Fruit fly (Drosophila melanogaster): ENCODE data around the gene lic.

lic gene

dm6 chrX:13088025-13088805, 2.7 kb upstream of the lic start (continued):
- TF ChIP-seq CG15514 (GFP tag; optimal IDR thresholded peaks at IDR 0.05) = no peak
- no peak for TF ChIP-seq CG6765 (GFP tag; optimal IDR thresholded peaks at IDR 0.05)
- TF ChIP-seq kah (GFP tag; optimal IDR thresholded peaks at IDR 0.05) = no peak
- no peak for TF ChIP-seq Side (GFP tag; optimal IDR thresholded peaks at IDR 0.05)
- TF ChIP-seq CG2199 (GFP tag; IDR thresholded peaks at IDR 0.05) = no peak; the same call in 2 of the 3 replicates
- TF ChIP-seq bsh (GFP tag; optimal IDR thresholded peaks at IDR 0.05) = peak in 1 of 2 experiments; percentile 14
- no peak for TF ChIP-seq CG1024 (GFP tag; IDR thresholded peaks at IDR 0.05)
- TF ChIP-seq CG12299 (tag; optimal IDR thresholded peaks at IDR 0.05) = no peak
- TF ChIP-seq Nf-YB (GFP tag; optimal IDR thresholded peaks at IDR 0.05) = no peak
- no peak for TF ChIP-seq h (optimal IDR thresholded peaks at IDR 0.05)
- peak; percentile 36 for TF ChIP-seq CG10431 (GFP tag; optimal IDR thresholded peaks at IDR 0.05)
- peak; percentile 57 for TF ChIP-seq Med (GFP tag)
- no peak for TF ChIP-seq stc (GFP tag; IDR thresholded peaks at IDR 0.05)
- TF ChIP-seq CG34376 (GFP tag; optimal IDR thresholded peaks at IDR 0.05) = peak; percentile 10
- peak; percentile 34 for TF ChIP-seq CG15601 (tag; optimal IDR thresholded peaks at IDR 0.05)
- no peak for TF ChIP-seq ssp (GFP tag; IDR thresholded peaks at IDR 0.05)
- no peak; the same call in 1 of the 2 replicates for TF ChIP-seq bbx (GFP tag; IDR thresholded peaks at IDR 0.05; ENCODE audit: partially characterized antibody)
- TF ChIP-seq CG34224 (GFP tag; IDR thresholded peaks at IDR 0.05; ENCODE audit: partially characterized antibody) = no peak
- TF ChIP-seq maf-S (GFP tag; optimal IDR thresholded peaks at IDR 0.05) = no peak
- peak; percentile 31 for TF ChIP-seq fd96Cb (tag; optimal IDR thresholded peaks at IDR 0.05)
- TF ChIP-seq trh (GFP tag; optimal IDR thresholded peaks at IDR 0.05) = no peak
- no peak for TF ChIP-seq sim (GFP tag; IDR thresholded peaks at IDR 0.05)
- no peak for TF ChIP-seq CG6813 (GFP tag; optimal IDR thresholded peaks at IDR 0.05)
- no peak for TF ChIP-seq eve (GFP tag; optimal IDR thresholded peaks at IDR 0.05)
- no peak for TF ChIP-seq Six4 (GFP tag; optimal IDR thresholded peaks at IDR 0.05)
- TF ChIP-seq Gug (GFP tag; IDR thresholded peaks at IDR 0.05) = no peak
- no peak for TF ChIP-seq btn (GFP tag; optimal IDR thresholded peaks at IDR 0.05)
- TF ChIP-seq CG1603 (tag; optimal IDR thresholded peaks at IDR 0.05) = no peak
- no peak for TF ChIP-seq CG11247 (GFP tag; IDR thresholded peaks at IDR 0.05)
- 0 out of 2 replicates have a peak, but pooled peaks have one; percentile 9 for TF ChIP-seq ap (GFP tag; IDR thresholded peaks at IDR 0.05)
- no peak for TF ChIP-seq az2 (GFP tag; optimal IDR thresholded peaks at IDR 0.05)
- no peak for TF ChIP-seq slp2 (GFP tag; optimal IDR thresholded peaks at IDR 0.05)
- TF ChIP-seq CG17802 (tag; optimal IDR thresholded peaks at IDR 0.05) = no peak
- peak; percentile 18 for TF ChIP-seq CG9437 (GFP tag; optimal IDR thresholded peaks at IDR 0.05)
- peak; percentile 97 for TF ChIP-seq exex (tag; optimal IDR thresholded peaks at IDR 0.05)
- no peak for TF ChIP-seq ERR (GFP tag; optimal IDR thresholded peaks at IDR 0.05)
- TF ChIP-seq CG9797 (GFP tag; optimal IDR thresholded peaks at IDR 0.05) = no peak
- TF ChIP-seq CG1602 (GFP tag; optimal IDR thresholded peaks at IDR 0.05) = no peak
- TF ChIP-seq Deaf1 (tag; optimal IDR thresholded peaks at IDR 0.05) = peak; percentile 3
- TF ChIP-seq CG10565 (GFP tag; optimal IDR thresholded peaks at IDR 0.05) = no peak
- no peak; the same call in 1 of the 2 replicates for TF ChIP-seq CG31441 (GFP tag; IDR thresholded peaks at IDR 0.05)
- peak; percentile 58 for TF ChIP-seq fd64A (GFP tag; optimal IDR thresholded peaks at IDR 0.05)
- TF ChIP-seq lab (GFP tag; optimal IDR thresholded peaks at IDR 0.05) = no peak
- no peak for TF ChIP-seq HLH54F (GFP tag; optimal IDR thresholded peaks at IDR 0.05)
- no peak for TF ChIP-seq Dip3 (GFP tag; optimal IDR thresholded peaks at IDR 0.05)
- no peak for TF ChIP-seq Abd-B (GFP tag; optimal IDR thresholded peaks at IDR 0.05)
- no peak for TF ChIP-seq CG6854 (GFP tag; optimal IDR thresholded peaks at IDR 0.05)
- TF ChIP-seq C15 (GFP tag; IDR thresholded peaks at IDR 0.05) = no peak
- no peak for TF ChIP-seq sima (GFP tag; optimal IDR thresholded peaks at IDR 0.05)
- TF ChIP-seq HmgZ (tag; optimal IDR thresholded peaks at IDR 0.05) = no peak

Measured in whole organism, embryonic.